Fruit fly (Drosophila melanogaster) whole organism: ENCODE results near the gene CG3008.

ENCODE experiments used
- CG8478 ChIP-seq: fragments of >200 bp; optimal IDR thresholded peaks from 2 replicates; lab custom pipeline; 2018; ENCODE audit warnings: inconsistent platforms
- Dll ChIP-seq: fragments of >200 bp; optimal IDR thresholded peaks from 2 replicates; lab custom pipeline; 2017
- EcR ChIP-seq, 2 experiments: fragments of >200 bp; optimal IDR thresholded peaks; 2 replicates each; lab custom pipeline; 2017; ENCODE audit warnings: missing biosample characterization in 2 of 2, missing genetic modification characterization in 2 of 2, missing genetic modification reagents in 2 of 2
- pan ChIP-seq: fragments of >200 bp; optimal IDR thresholded peaks from 2 replicates; lab custom pipeline; 2017
- psq ChIP-seq: fragments of >200 bp; optimal IDR thresholded peaks from 2 replicates; lab custom pipeline; 2017
- usp ChIP-seq: fragments of >200 bp; optimal IDR thresholded peaks from 2 replicates; lab custom pipeline; 2017; ENCODE audit warnings: missing biosample characterization, missing genetic modification characterization, mixed read lengths

The CG3008 gene

dm6 chr2L:4930541-4930940, 47.4 kb downstream of the CG3008 start:
- no peak for TF ChIP-seq Dll (lab: Kevin White, UChicago)
- TF ChIP-seq CG8478 (lab: Kevin White, UChicago) = no peak
- TF ChIP-seq pan (lab: Kevin White, UChicago) = no peak
- no peak for TF ChIP-seq EcR (GFP tag; optimal IDR thresholded peaks at IDR 0.05; lab: Kevin White, UChicago)
- no peak for TF ChIP-seq usp (GFP tag; lab: Kevin White, UChicago)
- no peak for TF ChIP-seq psq

- TF ChIP-seq CG8478 (lab: Kevin White, UChicago) (no peak), EcR (GFP tag; optimal IDR thresholded peaks at IDR 0.05; lab: Kevin White, UChicago) (no peak), psq (no peak), Dll (lab: Kevin White, UChicago) (no peak), usp (GFP tag; lab: Kevin White, UChicago) (no peak), pan (lab: Kevin White, UChicago) (no peak)
These were observed 49.2 kb downstream of the CG3008 start, which contains the start of gene hoe1 for dm6 chr2L:4932284-4932683. TSS of gene hoe1 (minus strand) at chr2L:4932384.
